Fruit fly (Drosophila melanogaster) S2 (cell line): Measurements from ENCODE around the gene Ugt35D1.

Experiments
- CG8478 ChIP-seq: fragments of >200 bp; optimal IDR thresholded peaks from 2 replicates; lab custom pipeline; 2018
- CTCF ChIP-seq, 2 experiments: fragments of >200 bp; optimal IDR thresholded peaks; 2 replicates each; lab custom pipeline; 2018

DNA sequence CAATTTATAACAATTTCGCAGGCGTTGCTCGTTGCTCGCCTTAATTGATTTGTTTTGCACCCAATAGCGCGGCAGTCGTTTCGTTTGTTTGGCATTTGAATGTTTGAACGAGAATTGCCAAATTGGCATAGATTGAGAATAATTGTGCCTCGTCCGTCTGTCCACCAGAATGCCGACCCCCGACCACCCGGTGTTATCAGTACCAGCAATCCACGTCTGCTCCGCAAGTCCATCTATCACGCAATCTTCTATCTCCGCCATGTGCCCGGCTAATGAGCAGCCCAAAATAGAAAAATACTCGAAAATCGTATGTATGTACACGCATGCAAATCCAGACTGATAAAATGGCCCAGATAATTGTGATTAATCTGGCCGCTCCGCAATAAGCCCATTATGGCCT lies 47.9 kb upstream of the Ugt35D1 start:
- TF ChIP-seq CG8478 (lab: Kevin White, UChicago), result no peak
- no peak for TF ChIP-seq CTCF (optimal IDR thresholded peaks at IDR 0.05; lab: Kevin White, UChicago)
